Worm (Caenorhabditis elegans) whole organism, late embryonic: ENCODE data around the gene M05D6.5.

Experiments
- C08G9.2 ChIP-seq: sonication (generic microtip); optimal IDR thresholded peaks from 2 replicates; lab custom pipeline; 2016; ENCODE audit warnings: mild to moderate bottlenecking, missing genetic modification characterization, moderate library complexity, missing compliant biosample characterization
- F13H6.1 ChIP-seq: sonication (generic microtip); optimal IDR thresholded peaks from 2 replicates; lab custom pipeline; 2016; ENCODE audit warnings: missing genetic modification characterization, missing compliant biosample characterization
- T23F11.4 ChIP-seq: fragments of 200-800 bp; sonication (Bioruptor generic); optimal IDR thresholded peaks from 2 replicates; lab custom pipeline; 2018; ENCODE audit warnings: mild to moderate bottlenecking, missing genetic modification characterization, missing compliant biosample characterization
- ama-1 ChIP-seq: fragments of 150-350 bp; optimal IDR thresholded peaks from 2 replicates; lab custom pipeline; 2014
- ceh-30 ChIP-seq: fragments of 150-350 bp; optimal IDR thresholded peaks from 2 replicates; lab custom pipeline; 2014; ENCODE audit warnings: missing biosample characterization, missing genetic modification characterization
- ceh-34 ChIP-seq: sonication (generic microtip); optimal IDR thresholded peaks from 2 replicates; lab custom pipeline; 2016; ENCODE audit warnings: mild to moderate bottlenecking, missing genetic modification characterization, missing compliant biosample characterization
- eyg-1 ChIP-seq: sonication (generic microtip); optimal IDR thresholded peaks from 2 replicates; lab custom pipeline; 2016; ENCODE audit warnings: missing genotype, missing genetic modification characterization, missing compliant biosample characterization
- fkh-10 ChIP-seq: fragments of 150-350 bp; optimal IDR thresholded peaks from 2 replicates; lab custom pipeline; 2014; ENCODE audit warnings: missing biosample characterization, missing genetic modification reagents, missing genetic modification characterization
- hlh-30 ChIP-seq: sonication (generic microtip); optimal IDR thresholded peaks from 2 replicates; lab custom pipeline; 2017; ENCODE audit warnings: antibody characterized with exemption, missing genetic modification characterization, missing compliant biosample characterization; ENCODE audit not compliant: insufficient read depth
- nhr-11 ChIP-seq: fragments of 150-350 bp; optimal IDR thresholded peaks from 2 replicates; lab custom pipeline; 2014; ENCODE audit warnings: missing biosample characterization, missing genetic modification characterization
- pag-3 ChIP-seq: sonication (generic microtip); optimal IDR thresholded peaks from 2 replicates; lab custom pipeline; 2016; ENCODE audit warnings: missing compliant biosample characterization, missing genetic modification characterization, borderline replicate concordance
- pha-4 ChIP-seq: fragments of 150-350 bp; optimal IDR thresholded peaks from 2 replicates; lab custom pipeline; 2018; ENCODE audit warnings: missing biosample characterization, missing genetic modification reagents, missing genetic modification characterization
- ztf-16 ChIP-seq: sonication (generic microtip); optimal IDR thresholded peaks from 2 replicates; lab custom pipeline; 2017; ENCODE audit warnings: missing genetic modification characterization, missing compliant biosample characterization

ce11 chrII:8494228-8494717, 12.3 kb upstream of the M05D6.5 start, which contains the start of gene M05D6.9:
- TF ChIP-seq pha-4 (tag; lab: Kevin White, UChicago) (no peak), ztf-16 (tag; lab: Kevin White, UChicago) (no peak), eyg-1 (tag; lab: Kevin White, UChicago) (no peak), ceh-30 (no peak), F13H6.1 (tag; lab: Kevin White, UChicago) (no peak), hlh-30 (tag; lab: Kevin White, UChicago) (no peak), ceh-34 (tag; lab: Kevin White, UChicago) (no peak), C08G9.2 (no peak), pag-3 (tag; lab: Kevin White, UChicago) (no peak), fkh-10 (no peak), ama-1 (lab: Kevin White, UChicago) (no peak), nhr-11 (tag; lab: Kevin White, UChicago) (no peak), T23F11.4 (GFP tag; lab: Kevin White, UChicago) (no peak)
